Worm (Caenorhabditis elegans): ENCODE measurements around the gene irg-8.

- no peak for TF ChIP-seq fkh-10 (GFP tag; optimal IDR thresholded peaks at IDR 0.05)
- TF ChIP-seq pqm-1 (tag; optimal IDR thresholded peaks at IDR 0.05): no peak
Observed at ce11 chrV:385488-385887, 32.0 kb downstream of the irg-8 start, which contains the start of gene lipl-5.
